Worm (Caenorhabditis elegans): ENCODE measurements around the gene pad-2.

- no peak for TF ChIP-seq akir-1 (GFP tag; optimal IDR thresholded peaks at IDR 0.05)
- no peak for TF ChIP-seq lin-26 (GFP tag; IDR thresholded peaks at IDR 0.05)
Measured at ce11 chrIII:10290541-10290940, 11.6 kb downstream of the pad-2 start.

Data from whole organism, young adult.